Fruit fly (Drosophila melanogaster): ENCODE measurements around the gene FER.

The FER gene

DNA sequence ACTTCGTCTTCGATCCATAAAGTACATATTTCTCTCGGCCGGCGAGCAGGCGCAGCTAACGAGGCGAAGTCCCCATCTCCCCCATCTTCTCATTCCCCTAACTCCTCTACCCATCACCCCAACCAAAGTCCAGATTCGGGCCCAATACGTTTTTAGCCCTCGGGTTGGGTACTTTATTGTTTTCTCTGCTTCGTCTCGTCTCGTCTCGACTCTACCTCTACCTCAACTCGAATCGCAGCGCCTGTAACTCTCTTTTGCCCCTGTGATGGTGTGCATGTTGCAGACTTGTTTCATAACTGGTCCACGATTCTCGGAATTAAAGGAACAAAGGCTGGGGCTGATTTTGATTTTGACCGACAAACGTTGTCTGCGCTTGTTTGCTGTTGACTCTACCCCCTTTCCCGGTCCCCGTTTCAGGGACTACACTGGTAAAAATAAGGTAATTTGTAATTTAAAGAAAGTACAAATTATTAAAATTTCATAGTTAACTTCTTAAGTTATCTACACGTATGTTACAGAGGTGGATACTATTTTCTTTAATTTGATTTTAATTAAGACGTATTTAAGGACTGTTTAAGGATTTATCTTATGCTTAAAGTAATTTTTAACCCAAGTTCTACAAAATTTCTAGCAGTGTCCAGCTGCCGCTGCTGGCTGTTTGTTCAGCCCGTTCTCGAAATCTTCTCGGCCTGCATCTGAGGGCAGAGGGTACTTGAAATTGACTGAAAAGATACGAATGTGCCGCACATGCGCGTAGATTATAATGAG lies 15.5 kb downstream of the FER start (continued):
- TF ChIP-seq vvl (GFP tag; IDR thresholded peaks at IDR 0.05) (peak; percentile 58), az2 (GFP tag; optimal IDR thresholded peaks at IDR 0.05) (peak; percentile 57), odd (GFP tag; optimal IDR thresholded peaks at IDR 0.05) (peak; percentile 40), H2.0 (GFP tag; IDR thresholded peaks at IDR 0.05) (no peak), CG2712 (tag; optimal IDR thresholded peaks at IDR 0.05) (peak; percentile 92), sim (GFP tag; IDR thresholded peaks at IDR 0.05) (no peak), pros (GFP tag; optimal IDR thresholded peaks at IDR 0.05) (peak; percentile 23), eyg (GFP tag; optimal IDR thresholded peaks at IDR 0.05) (no peak), CG6272 (GFP tag; IDR thresholded peaks at IDR 0.05) (0 out of 2 replicates have a peak, but pooled peaks have one; percentile 7), hkb (optimal IDR thresholded peaks at IDR 0.05) (no peak), hkb (GFP tag; IDR thresholded peaks at IDR 0.05) (peak; percentile 24; the same call in 1 of the 2 replicates), CG4328 (GFP tag; optimal IDR thresholded peaks at IDR 0.05) (peak; percentile 35), pum (GFP tag; optimal IDR thresholded peaks at IDR 0.05) (peak; percentile 26), bab2 (GFP tag; optimal IDR thresholded peaks at IDR 0.05) (peak; percentile 47), CG2875 (GFP tag; optimal IDR thresholded peaks at IDR 0.05) (peak; percentile 35), CG14710 (tag; optimal IDR thresholded peaks at IDR 0.05) (peak; percentile 87), trem (tag; optimal IDR thresholded peaks at IDR 0.05) (peak; percentile 85), CG34224 (GFP tag; IDR thresholded peaks at IDR 0.05; ENCODE audit: partially characterized antibody) (no peak), Atf3 (GFP tag; optimal IDR thresholded peaks at IDR 0.05) (no peak), dpn (GFP tag; optimal IDR thresholded peaks at IDR 0.05) (peak in 1 of 2 experiments; percentile 20), CG32772 (GFP tag; IDR thresholded peaks at IDR 0.05) (peak; percentile 27; the same call in 1 of the 2 replicates), Lhr (GFP tag; optimal IDR thresholded peaks at IDR 0.05) (peak; percentile 10), CG33557 (GFP tag; optimal IDR thresholded peaks at IDR 0.05) (peak; percentile 85), CG7839 (tag; optimal IDR thresholded peaks at IDR 0.05) (peak; percentile 71), Xbp1 (GFP tag; optimal IDR thresholded peaks at IDR 0.05) (peak; percentile 47), zen (tag; optimal IDR thresholded peaks at IDR 0.05) (peak; percentile 71), grau (tag; optimal IDR thresholded peaks at IDR 0.05) (peak; percentile 59), CG12219 (GFP tag; optimal IDR thresholded peaks at IDR 0.05) (peak; percentile 17), twi (tag; optimal IDR thresholded peaks at IDR 0.05) (peak; percentile 69), CG31388 (GFP tag; optimal IDR thresholded peaks at IDR 0.05) (no peak), CG12155 (GFP tag; optimal IDR thresholded peaks at IDR 0.05) (peak; percentile 22), Ets65A (GFP tag) (peak; percentile 32), ATbp (GFP tag; optimal IDR thresholded peaks at IDR 0.05) (peak; percentile 46), CG2202 (tag; optimal IDR thresholded peaks at IDR 0.05) (peak; percentile 79), CG32767 (GFP tag; IDR thresholded peaks at IDR 0.05) (no peak), CG1233 (GFP tag; optimal IDR thresholded peaks at IDR 0.05) (peak; percentile 43), CG17361 (GFP tag; IDR thresholded peaks at IDR 0.05) (peak; percentile 80), row (GFP tag; IDR thresholded peaks at IDR 0.05) (peak; percentile 68), dmrt11E (tag; optimal IDR thresholded peaks at IDR 0.05) (peak; percentile 93), CG2678 (tag; optimal IDR thresholded peaks at IDR 0.05) (peak; percentile 66), zfh1 (GFP tag; IDR thresholded peaks at IDR 0.05) (peak; percentile 42; the same call in 1 of the 3 replicates), corto (GFP tag; optimal IDR thresholded peaks at IDR 0.05) (peak; percentile 95), dimm (GFP tag; IDR thresholded peaks at IDR 0.05) (no peak), lbe (GFP tag; optimal IDR thresholded peaks at IDR 0.05) (peak; percentile 84), CG15479 (GFP tag; optimal IDR thresholded peaks at IDR 0.05) (peak; percentile 75), CG31441 (GFP tag; IDR thresholded peaks at IDR 0.05) (peak; percentile 71), Kr (GFP tag; optimal IDR thresholded peaks at IDR 0.05) (peak; percentile 87), pan (optimal IDR thresholded peaks at IDR 0.05) (no peak), pan (GFP tag; optimal IDR thresholded peaks at IDR 0.05 in 1 of 2, IDR thresholded peaks at IDR 0.05 in 1 of 2) (peak in 1 of 2 experiments; percentile 20), CG8924 (tag; optimal IDR thresholded peaks at IDR 0.05) (peak; percentile 78)

Data from whole organism, embryonic.